Fruit fly (Drosophila melanogaster): ENCODE results near the gene Pino.

DNA sequence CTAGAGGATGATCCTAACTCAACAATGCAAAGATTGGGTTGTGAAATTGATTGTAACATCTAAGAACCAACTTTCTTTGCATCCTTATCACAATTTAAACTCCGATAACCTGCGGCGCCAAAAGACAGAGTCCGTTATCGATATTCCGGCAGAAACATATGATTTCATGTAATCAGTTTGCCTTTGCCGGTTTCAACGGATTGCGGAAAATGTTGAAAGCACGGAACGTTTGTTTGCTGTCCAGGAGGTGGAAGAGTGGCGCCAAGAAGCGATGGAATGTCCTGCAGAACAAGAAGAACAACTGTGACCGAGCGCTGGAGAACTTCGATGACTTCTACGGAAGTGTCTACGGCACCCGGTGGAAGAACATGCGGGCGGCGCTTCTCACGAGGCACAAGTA lies 18.9 kb upstream of the Pino start:
- TF ChIP-seq Dll (optimal IDR thresholded peaks at IDR 0.05) (no peak), psq (optimal IDR thresholded peaks at IDR 0.05) (no peak), usp (GFP tag; optimal IDR thresholded peaks at IDR 0.05) (no peak), pan (optimal IDR thresholded peaks at IDR 0.05) (no peak), CG8478 (optimal IDR thresholded peaks at IDR 0.05) (no peak)
